Fruit fly (Drosophila melanogaster) whole organism, embryonic: ENCODE results near the gene UQCR-14.
A peak's percentile ranks its signal among the peaks of the same experiment; 100 is the strongest.

Experiments used
- ATbp ChIP-seq: fragments of 200-800 bp; sonication (Bioruptor generic); optimal IDR thresholded peaks from 2 replicates; lab custom pipeline; 2017; ENCODE audit warnings: missing biosample characterization, mild to moderate bottlenecking, missing genetic modification characterization, missing genetic modification reagents
- Antp ChIP-seq: fragments of 200-800 bp; sonication (Bioruptor generic); optimal IDR thresholded peaks from 3 replicates; lab custom pipeline; 2016; ENCODE audit warnings: missing biosample characterization, missing genetic modification characterization
- BtbVII ChIP-seq: fragments of 200-800 bp; sonication (Bioruptor generic); optimal IDR thresholded peaks from 3 replicates; lab custom pipeline; 2017; ENCODE audit warnings: missing biosample characterization, mild to moderate bottlenecking, missing genetic modification characterization
- CG11085 ChIP-seq: fragments of 200-800 bp; sonication (Bioruptor generic); IDR thresholded peaks from 2 replicates; pipeline ENCODE4 v1.3.6; 2022; ENCODE audit warnings: missing biosample characterization, missing genetic modification characterization
- CG11093 ChIP-seq: fragments of 200-800 bp; sonication (Bioruptor generic); IDR thresholded peaks from 3 replicates; pipeline ENCODE4 v1.3.6; 2022; ENCODE audit warnings: missing biosample characterization, missing genetic modification characterization
- CG1233 ChIP-seq: fragments of 200-800 bp; sonication (Bioruptor generic); optimal IDR thresholded peaks from 4 replicates; lab custom pipeline; 2018; ENCODE audit warnings: missing biosample characterization, mild to moderate bottlenecking, missing genetic modification characterization
- CG14441 ChIP-seq: fragments of 200-800 bp; sonication (Bioruptor generic); IDR thresholded peaks from 2 replicates; pipeline ENCODE4 v1.3.6; 2022; ENCODE audit warnings: missing biosample characterization, missing genetic modification characterization
- CG14965 ChIP-seq: fragments of 200-800 bp; sonication (Bioruptor generic); optimal IDR thresholded peaks from 2 replicates; lab custom pipeline; 2016; ENCODE audit warnings: missing biosample characterization, missing genetic modification characterization, borderline replicate concordance
- CG17802 ChIP-seq: fragments of 200-800 bp; sonication (Bioruptor generic); optimal IDR thresholded peaks from 2 replicates; lab custom pipeline; 2018; ENCODE audit warnings: missing biosample characterization, mild to moderate bottlenecking, missing genetic modification characterization, moderate library complexity
- CG3163 ChIP-seq: fragments of 200-800 bp; sonication (Bioruptor generic); optimal IDR thresholded peaks from 3 replicates; lab custom pipeline; 2016; ENCODE audit warnings: missing biosample characterization, missing genetic modification characterization
- CG32772 ChIP-seq: fragments of 200-800 bp; sonication (Bioruptor generic); IDR thresholded peaks from 2 replicates; pipeline ENCODE4 v1.3.6; 2022; ENCODE audit warnings: missing biosample characterization, missing genetic modification characterization
- CG34422 ChIP-seq: fragments of 200-800 bp; sonication (Bioruptor generic); IDR thresholded peaks from 3 replicates; pipeline ENCODE4 v1.3.6; 2022; ENCODE audit warnings: missing biosample characterization, missing genetic modification characterization
- CG3995 ChIP-seq: fragments of 200-800 bp; sonication (Bioruptor generic); optimal IDR thresholded peaks from 3 replicates; lab custom pipeline; 2016; ENCODE audit warnings: missing biosample characterization, missing genetic modification characterization
- CG4730 ChIP-seq: fragments of 200-800 bp; sonication (Bioruptor generic); IDR thresholded peaks from 2 replicates; pipeline ENCODE4 v1.3.6; 2022; ENCODE audit warnings: missing biosample characterization, missing genetic modification characterization
- CG5245 ChIP-seq: fragments of 200-800 bp; sonication (Bioruptor generic); optimal IDR thresholded peaks from 3 replicates; lab custom pipeline; 2016; ENCODE audit warnings: missing biosample characterization, missing genetic modification characterization
- CG6689 ChIP-seq: fragments of 200-800 bp; sonication (Bioruptor generic); IDR thresholded peaks from 2 replicates; pipeline ENCODE4 v1.3.6; 2022; ENCODE audit warnings: missing biosample characterization, missing genetic modification characterization
- CG6854 ChIP-seq: fragments of 200-800 bp; sonication (Bioruptor generic); optimal IDR thresholded peaks from 3 replicates; lab custom pipeline; 2017; ENCODE audit warnings: missing biosample characterization, mild to moderate bottlenecking, missing genetic modification characterization
- CG7987 ChIP-seq: fragments of 200-800 bp; sonication (Bioruptor generic); optimal IDR thresholded peaks from 2 replicates; lab custom pipeline; 2018; ENCODE audit warnings: missing biosample characterization, mild to moderate bottlenecking, missing genetic modification characterization, moderate library complexity
- CG9727 ChIP-seq: fragments of 200-800 bp; sonication (Bioruptor generic); optimal IDR thresholded peaks from 3 replicates; lab custom pipeline; 2017; ENCODE audit warnings: missing biosample characterization, mild to moderate bottlenecking, missing genetic modification characterization
- CHES-1-like ChIP-seq: fragments of 200-800 bp; sonication (Bioruptor generic); optimal IDR thresholded peaks from 2 replicates; lab custom pipeline; 2016; ENCODE audit warnings: missing biosample characterization, missing genetic modification characterization
- CkIIα-i1 ChIP-seq: fragments of 200-800 bp; sonication (Bioruptor generic); IDR thresholded peaks from 2 replicates; pipeline ENCODE4 v1.3.6; 2022; ENCODE audit warnings: missing biosample characterization, missing genetic modification characterization
- CoRest ChIP-seq: fragments of 200-800 bp; sonication (Bioruptor generic); optimal IDR thresholded peaks from 3 replicates; lab custom pipeline; 2018; ENCODE audit warnings: missing biosample characterization, mild to moderate bottlenecking, missing genetic modification characterization, moderate library complexity
- D19B ChIP-seq: fragments of 200-800 bp; sonication (Bioruptor generic); optimal IDR thresholded peaks from 2 replicates; lab custom pipeline; 2017; ENCODE audit warnings: missing biosample characterization, mild to moderate bottlenecking, missing genetic modification characterization
- Doc3 ChIP-seq: fragments of 200-800 bp; sonication (Bioruptor generic); IDR thresholded peaks from 3 replicates; pipeline ENCODE4 v1.3.6; 2022; ENCODE audit warnings: missing biosample characterization, missing genetic modification characterization; ENCODE audit not compliant: partially characterized antibody
- Gsc ChIP-seq: fragments of 200-800 bp; sonication (Bioruptor generic); IDR thresholded peaks from 2 replicates; pipeline ENCODE4 v1.3.6; 2022; ENCODE audit warnings: missing biosample characterization, missing genetic modification characterization
- Lhr ChIP-seq: fragments of 200-800 bp; sonication (Bioruptor generic); optimal IDR thresholded peaks from 3 replicates; lab custom pipeline; 2017; ENCODE audit warnings: mild to moderate bottlenecking, missing biosample characterization, missing genetic modification reagents, missing genetic modification characterization
- Nf-YB ChIP-seq: fragments of 200-800 bp; sonication (Bioruptor generic); optimal IDR thresholded peaks from 3 replicates; lab custom pipeline; 2019; ENCODE audit warnings: missing biosample characterization, mild to moderate bottlenecking, missing genetic modification characterization, moderate library complexity
- Pdp1 ChIP-seq, 2 experiments: fragments of 200-800 bp; sonication (Bioruptor generic); optimal IDR thresholded peaks; 3 replicates each; lab custom pipeline; 2016; ENCODE audit warnings: missing biosample characterization in 2 of 2, missing genetic modification characterization in 2 of 2, mild to moderate bottlenecking in 1 of 2, moderate library complexity in 1 of 2
- Rx ChIP-seq: fragments of 200-800 bp; sonication (Bioruptor generic); IDR thresholded peaks from 2 replicates; pipeline ENCODE4 v1.3.6; 2022; ENCODE audit warnings: missing biosample characterization, missing genetic modification characterization
- aop ChIP-seq: fragments of 200-800 bp; sonication (Bioruptor generic); IDR thresholded peaks from 2 replicates; pipeline ENCODE4 v1.3.6; 2022; ENCODE audit warnings: missing biosample characterization, missing genetic modification characterization
- bsh ChIP-seq, 2 experiments: fragments of 200-800 bp; sonication (Bioruptor generic); optimal IDR thresholded peaks; 2 replicates each; lab custom pipeline; 2017 to 2018; ENCODE audit warnings: mild to moderate bottlenecking in 2 of 2, missing biosample characterization in 2 of 2, missing genetic modification characterization in 2 of 2, moderate library complexity in 1 of 2
- dimm ChIP-seq: fragments of 200-800 bp; sonication (Bioruptor generic); IDR thresholded peaks from 2 replicates; pipeline ENCODE4 v1.3.6; 2022; ENCODE audit warnings: missing biosample characterization, missing genetic modification characterization
- dpn ChIP-seq, 2 experiments: fragments of 200-800 bp; sonication (Bioruptor generic); optimal IDR thresholded peaks; 3 replicates each; lab custom pipeline; 2016; ENCODE audit warnings: missing biosample characterization in 2 of 2, missing genetic modification characterization in 2 of 2
- ems ChIP-seq: fragments of 200-800 bp; sonication (Bioruptor generic); optimal IDR thresholded peaks from 3 replicates; lab custom pipeline; 2016; ENCODE audit warnings: missing biosample characterization, missing genetic modification characterization
- her ChIP-seq: fragments of 200-800 bp; sonication (Bioruptor generic); optimal IDR thresholded peaks from 2 replicates; lab custom pipeline; 2016; ENCODE audit warnings: missing biosample characterization, missing genetic modification characterization
- jigr1 ChIP-seq: fragments of 200-800 bp; sonication (Bioruptor generic); IDR thresholded peaks from 3 replicates; pipeline ENCODE4 v1.3.6; 2022; ENCODE audit warnings: missing biosample characterization, missing genetic modification characterization
- klu ChIP-seq: fragments of 200-800 bp; sonication (Bioruptor generic); IDR thresholded peaks from 2 replicates; pipeline ENCODE4 v1.3.6; 2022; ENCODE audit warnings: missing biosample characterization, missing genetic modification characterization
- lab ChIP-seq: fragments of 200-800 bp; sonication (Bioruptor generic); optimal IDR thresholded peaks from 3 replicates; lab custom pipeline; 2017; ENCODE audit warnings: missing biosample characterization, missing genetic modification characterization, mild to moderate bottlenecking, moderate library complexity, missing genetic modification reagents
- nerfin-1 ChIP-seq: fragments of 200-800 bp; sonication (Bioruptor generic); optimal IDR thresholded peaks from 3 replicates; lab custom pipeline; 2019; ENCODE audit warnings: missing biosample characterization, mild to moderate bottlenecking, missing genetic modification characterization, moderate library complexity
- nerfin-2 ChIP-seq: fragments of 200-800 bp; sonication (Bioruptor generic); IDR thresholded peaks from 2 replicates; pipeline ENCODE4 v1.3.6; 2022; ENCODE audit warnings: missing biosample characterization, missing genetic modification characterization; ENCODE audit not compliant: partially characterized antibody
- nmo ChIP-seq: fragments of 200-800 bp; sonication (Bioruptor generic); optimal IDR thresholded peaks from 2 replicates; lab custom pipeline; 2018; ENCODE audit warnings: missing biosample characterization, mild to moderate bottlenecking, missing genetic modification characterization, moderate library complexity
- org-1 ChIP-seq: fragments of 200-800 bp; sonication (Bioruptor generic); optimal IDR thresholded peaks from 2 replicates; lab custom pipeline; 2017; ENCODE audit warnings: missing biosample characterization, missing genetic modification characterization
- otp ChIP-seq: fragments of 200-800 bp; sonication (Bioruptor generic); IDR thresholded peaks from 3 replicates; pipeline ENCODE4, ENCODE4 v1.3.6; 2022; ENCODE audit warnings: missing biosample characterization, missing genetic modification characterization
- pan ChIP-seq, 4 experiments: fragments of >200 bp in 3 of 4; fragments of 200-800 bp in 1 of 4; sonication (Bioruptor generic) in 1 of 4; optimal IDR thresholded peaks in 3 of 4; IDR thresholded peaks in 1 of 4; 2 replicates each; pipeline versions ENCODE4 v1.3.6 to Lab custom; 2017 to 2022; ENCODE audit warnings: missing biosample characterization in 2 of 4, missing genetic modification characterization in 2 of 4, mixed read lengths in 1 of 4
- pho ChIP-seq: fragments of 200-800 bp; sonication (Bioruptor generic); optimal IDR thresholded peaks from 2 replicates; lab custom pipeline; 2016; ENCODE audit warnings: missing biosample characterization, missing genetic modification characterization
- pita ChIP-seq: fragments of 200-800 bp; sonication (Bioruptor generic); optimal IDR thresholded peaks from 2 replicates; lab custom pipeline; 2017; ENCODE audit warnings: missing biosample characterization, mild to moderate bottlenecking, missing genetic modification characterization
- repo ChIP-seq: fragments of 200-800 bp; sonication (Bioruptor generic); optimal IDR thresholded peaks from 2 replicates; lab custom pipeline; 2016; ENCODE audit warnings: missing biosample characterization, missing genetic modification characterization
- stc ChIP-seq: fragments of 200-800 bp; sonication (Bioruptor generic); IDR thresholded peaks from 2 replicates; pipeline ENCODE4 v1.3.6; 2022; ENCODE audit warnings: missing biosample characterization, missing genetic modification characterization
- stwl ChIP-seq: fragments of 200-800 bp; sonication (Bioruptor generic); optimal IDR thresholded peaks from 3 replicates; lab custom pipeline; 2018; ENCODE audit warnings: missing biosample characterization, mild to moderate bottlenecking, missing genetic modification characterization, moderate library complexity
- tio ChIP-seq: fragments of 200-800 bp; sonication (Bioruptor generic); optimal IDR thresholded peaks from 2 replicates; lab custom pipeline; 2017; ENCODE audit warnings: missing biosample characterization, missing genetic modification characterization, inconsistent platforms

UQCR-14 gene

DNA sequence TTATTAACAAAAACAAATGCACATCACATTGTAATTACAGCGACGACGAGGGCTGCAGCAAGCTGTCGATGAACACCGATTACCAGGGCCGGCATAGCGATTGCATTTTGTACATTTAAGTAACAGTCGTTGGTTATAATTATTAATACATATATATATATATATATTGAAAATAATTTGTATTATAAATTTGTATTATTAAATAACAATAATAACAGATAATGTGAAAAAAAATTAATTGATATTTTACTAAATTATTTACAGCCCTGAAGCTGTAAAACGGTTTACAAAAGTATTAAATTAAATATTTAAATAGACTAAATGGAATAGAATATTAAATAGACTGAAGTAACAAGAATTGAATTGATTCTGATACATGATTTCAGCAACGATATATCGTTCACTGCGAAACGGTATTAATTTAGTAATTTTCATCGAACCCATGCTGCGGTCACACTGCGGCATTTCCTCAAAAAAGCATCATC lies 10.2 kb upstream of the UQCR-14 start, which contains the start of the genes kat80 and Prosalpha4 (continued):
- TF ChIP-seq lab (peak; percentile 51), CG5245 (GFP tag; lab: Kevin White, UChicago) (no peak), stwl (peak; percentile 4), CG1233 (peak; percentile 64), Antp (peak; percentile 3), dpn (GFP tag; optimal IDR thresholded peaks at IDR 0.05; lab: Kevin White, UChicago) (peak; percentile 13 to 43), CG14965 (GFP tag; lab: Kevin White, UChicago) (no peak), dimm (GFP tag; lab: Robert Waterston, UW) (no peak), Nf-YB (GFP tag; lab: Kevin White, UChicago) (no peak), her (no peak), otp (GFP tag; lab: Robert Waterston, UW) (no peak), nerfin-2 (no peak), BtbVII (GFP tag; lab: Kevin White, UChicago) (no peak), pan (optimal IDR thresholded peaks at IDR 0.05; lab: Kevin White, UChicago) (no peak), pan (GFP tag; optimal IDR thresholded peaks at IDR 0.05 in 1 of 2, IDR thresholded peaks at IDR 0.05 in 1 of 2) (no peak), pita (no peak), CoRest (peak; percentile 55), D19B (no peak), stc (GFP tag; lab: Robert Waterston, UW) (no peak), CG11093 (no peak), CG17802 (tag; lab: Kevin White, UChicago) (no peak), CG6854 (GFP tag; lab: Kevin White, UChicago) (no peak), Lhr (GFP tag; lab: Kevin White, UChicago) (no peak), CG3163 (GFP tag; lab: Kevin White, UChicago) (no peak), CG9727 (GFP tag; lab: Kevin White, UChicago) (peak; percentile 76), CG14441 (GFP tag; lab: Robert Waterston, UW) (peak; percentile 32; the same call in 1 of the 2 replicates), CG6689 (no peak; the same call in 1 of the 2 replicates), CG4730 (GFP tag; lab: Robert Waterston, UW) (no peak), pho (GFP tag; lab: Kevin White, UChicago) (no peak), CkIIα-i1 (GFP tag; lab: Robert Waterston, UW) (no peak), nerfin-1 (tag; lab: Kevin White, UChicago) (peak; percentile 13), aop (GFP tag; lab: Robert Waterston, UW) (no peak), repo (no peak), ATbp (no peak), CG3995 (GFP tag; lab: Kevin White, UChicago) (peak; percentile 96), CG34422 (GFP tag; lab: Robert Waterston, UW) (0 out of 3 replicates have a peak, but pooled peaks have one; percentile 52), CHES-1-like (GFP tag; lab: Kevin White, UChicago) (no peak), tio (no peak), bsh (GFP tag; optimal IDR thresholded peaks at IDR 0.05; lab: Kevin White, UChicago) (peak in 1 of 2 experiments; percentile 28), CG11085 (GFP tag; lab: Robert Waterston, UW) (no peak), Doc3 (peak; percentile 53; the same call in 2 of the 3 replicates), klu (GFP tag; lab: Robert Waterston, UW) (no peak), org-1 (GFP tag; lab: Kevin White, UChicago) (no peak), CG7987 (GFP tag; lab: Kevin White, UChicago) (no peak), Gsc (GFP tag; lab: Robert Waterston, UW) (no peak), nmo (GFP tag; lab: Kevin White, UChicago) (peak; percentile 88), Rx (GFP tag; lab: Robert Waterston, UW) (no peak), ems (GFP tag; lab: Kevin White, UChicago) (no peak), jigr1 (GFP tag; lab: Robert Waterston, UW) (no peak), Pdp1 (GFP tag; optimal IDR thresholded peaks at IDR 0.05; lab: Kevin White, UChicago) (peak in 1 of 2 experiments; percentile 10), CG32772 (GFP tag; lab: Robert Waterston, UW) (no peak)
